Fruit fly (Drosophila melanogaster) whole organism, embryonic: ENCODE data around the gene CG42759.

ENCODE experiments used
- CG10209 ChIP-seq: fragments of 200-800 bp; sonication (Bioruptor generic); optimal IDR thresholded peaks from 3 replicates; lab custom pipeline; 2017; ENCODE audit warnings: missing biosample characterization, mild to moderate bottlenecking, missing genetic modification characterization, missing genetic modification reagents
- CG10565 ChIP-seq: fragments of 200-800 bp; sonication (Bioruptor generic); optimal IDR thresholded peaks from 3 replicates; lab custom pipeline; 2016; ENCODE audit warnings: missing biosample characterization, mild to moderate bottlenecking, missing genetic modification characterization
- CG14441 ChIP-seq: fragments of 200-800 bp; sonication (Bioruptor generic); IDR thresholded peaks from 2 replicates; pipeline ENCODE4 v1.3.6; 2022; ENCODE audit warnings: missing biosample characterization, missing genetic modification characterization
- CG17361 ChIP-seq: fragments of 200-800 bp; sonication (Bioruptor generic); IDR thresholded peaks from 3 replicates; pipeline ENCODE4 v1.3.6; 2022; ENCODE audit warnings: missing biosample characterization, missing genetic modification characterization
- CG17829 ChIP-seq: fragments of 200-800 bp; optimal IDR thresholded peaks from 2 replicates; lab custom pipeline; 2019; ENCODE audit warnings: missing biosample characterization, mild to moderate bottlenecking, missing genetic modification characterization, moderate library complexity
- CG1792 ChIP-seq: fragments of 200-800 bp; sonication (Bioruptor generic); optimal IDR thresholded peaks from 2 replicates; lab custom pipeline; 2016; ENCODE audit warnings: missing biosample characterization, missing genetic modification characterization
- CG18262 ChIP-seq: fragments of 200-800 bp; optimal IDR thresholded peaks from 3 replicates; lab custom pipeline; 2019; ENCODE audit warnings: missing biosample characterization, mild to moderate bottlenecking, missing genetic modification characterization, moderate library complexity
- CG18599 ChIP-seq: fragments of 200-800 bp; sonication (Bioruptor generic); optimal IDR thresholded peaks from 3 replicates; lab custom pipeline; 2017; ENCODE audit warnings: missing biosample characterization, missing genetic modification characterization, mild to moderate bottlenecking, moderate library complexity, missing genetic modification reagents
- CG34224 ChIP-seq: fragments of 200-800 bp; sonication (Bioruptor generic); IDR thresholded peaks from 3 replicates; pipeline ENCODE4 v1.3.6; 2022; ENCODE audit warnings: missing biosample characterization, missing genetic modification characterization; ENCODE audit not compliant: partially characterized antibody
- CG42726 ChIP-seq: fragments of 200-800 bp; sonication (Bioruptor generic); IDR thresholded peaks from 2 replicates; pipeline ENCODE4 v1.3.6; 2022; ENCODE audit warnings: missing biosample characterization, missing genetic modification characterization; ENCODE audit not compliant: partially characterized antibody
- CG4282 ChIP-seq: fragments of 200-800 bp; sonication (Bioruptor generic); optimal IDR thresholded peaks from 2 replicates; lab custom pipeline; 2016; ENCODE audit warnings: missing biosample characterization, missing genetic modification characterization
- CG43689 ChIP-seq: fragments of 200-800 bp; sonication (Bioruptor generic); IDR thresholded peaks from 2 replicates; pipeline ENCODE4 v1.3.6; 2022; ENCODE audit warnings: missing biosample characterization, missing genetic modification characterization
- CG4820 ChIP-seq: fragments of 200-800 bp; sonication (Bioruptor generic); optimal IDR thresholded peaks from 3 replicates; lab custom pipeline; 2016; ENCODE audit warnings: missing biosample characterization, missing genetic modification characterization
- CG7987 ChIP-seq: fragments of 200-800 bp; sonication (Bioruptor generic); optimal IDR thresholded peaks from 2 replicates; lab custom pipeline; 2018; ENCODE audit warnings: missing biosample characterization, mild to moderate bottlenecking, missing genetic modification characterization, moderate library complexity
- CG9437 ChIP-seq: fragments of 200-800 bp; sonication (Bioruptor generic); optimal IDR thresholded peaks from 2 replicates; lab custom pipeline; 2018; ENCODE audit warnings: missing biosample characterization, mild to moderate bottlenecking, missing genetic modification characterization
- Camta ChIP-seq: fragments of 200-800 bp; sonication (Bioruptor generic); optimal IDR thresholded peaks from 2 replicates; lab custom pipeline; 2016; ENCODE audit warnings: missing biosample characterization, missing genetic modification characterization
- Chrac-16 ChIP-seq: fragments of 200-800 bp; sonication (Bioruptor generic); optimal IDR thresholded peaks from 3 replicates; lab custom pipeline; 2016; ENCODE audit warnings: missing biosample characterization, missing genetic modification characterization
- CrebB ChIP-seq: fragments of 200-800 bp; sonication (Bioruptor generic); optimal IDR thresholded peaks from 3 replicates; lab custom pipeline; 2018; ENCODE audit warnings: missing biosample characterization, mild to moderate bottlenecking, missing genetic modification characterization
- Dbx ChIP-seq: fragments of 200-800 bp; sonication (Bioruptor generic); IDR thresholded peaks from 3 replicates; pipeline ENCODE4 v1.3.6; 2022; ENCODE audit warnings: missing biosample characterization, missing genetic modification characterization
- Doc3 ChIP-seq: fragments of 200-800 bp; sonication (Bioruptor generic); IDR thresholded peaks from 3 replicates; pipeline ENCODE4 v1.3.6; 2022; ENCODE audit warnings: missing biosample characterization, missing genetic modification characterization; ENCODE audit not compliant: partially characterized antibody
- Dp ChIP-seq: fragments of 200-800 bp; sonication (Bioruptor generic); optimal IDR thresholded peaks from 2 replicates; lab custom pipeline; 2018; ENCODE audit warnings: missing biosample characterization, mild to moderate bottlenecking, missing genetic modification characterization, moderate library complexity
- E2f2 ChIP-seq: fragments of 200-800 bp; sonication (Bioruptor generic); IDR thresholded peaks from 2 replicates; pipeline ENCODE4 v1.3.6; 2022; ENCODE audit warnings: missing biosample characterization, missing genetic modification characterization
- Hr51 ChIP-seq, 2 experiments: fragments of 200-800 bp; sonication (Bioruptor generic); optimal IDR thresholded peaks; 2 replicates in 1 of 2; 3 replicates in 1 of 2; lab custom pipeline; 2016 to 2018; ENCODE audit warnings: missing biosample characterization in 2 of 2, missing genetic modification characterization in 2 of 2, mild to moderate bottlenecking in 1 of 2, moderate library complexity in 1 of 2
- MESR4 ChIP-seq: fragments of 200-800 bp; sonication (Bioruptor generic); optimal IDR thresholded peaks from 2 replicates; lab custom pipeline; 2018; ENCODE audit warnings: missing biosample characterization, mild to moderate bottlenecking, missing genetic modification characterization, moderate library complexity
- NFAT ChIP-seq: fragments of 200-800 bp; sonication (Bioruptor generic); IDR thresholded peaks from 2 replicates; pipeline ENCODE4 v1.3.6; 2022; ENCODE audit warnings: missing biosample characterization, missing genetic modification characterization
- Nf-YB ChIP-seq: fragments of 200-800 bp; sonication (Bioruptor generic); optimal IDR thresholded peaks from 3 replicates; lab custom pipeline; 2019; ENCODE audit warnings: missing biosample characterization, mild to moderate bottlenecking, missing genetic modification characterization, moderate library complexity
- Oli ChIP-seq: fragments of 200-800 bp; sonication (Bioruptor generic); optimal IDR thresholded peaks from 2 replicates; lab custom pipeline; 2018; ENCODE audit warnings: missing biosample characterization, mild to moderate bottlenecking, missing genetic modification characterization, moderate library complexity
- Xbp1 ChIP-seq: fragments of 200-800 bp; sonication (Bioruptor generic); optimal IDR thresholded peaks from 3 replicates; lab custom pipeline; 2016; ENCODE audit warnings: missing biosample characterization, mild to moderate bottlenecking, missing genetic modification characterization
- ara ChIP-seq: fragments of 200-800 bp; sonication (Bioruptor generic); IDR thresholded peaks from 2 replicates; pipeline ENCODE4 v1.3.6; 2022; ENCODE audit warnings: missing biosample characterization, missing genetic modification characterization
- ase ChIP-seq: fragments of 200-800 bp; sonication (Bioruptor generic); IDR thresholded peaks from 3 replicates; pipeline ENCODE4 v1.3.6; 2022; ENCODE audit warnings: missing biosample characterization, missing genetic modification characterization
- az2 ChIP-seq: fragments of 200-800 bp; sonication (Bioruptor generic); optimal IDR thresholded peaks from 3 replicates; lab custom pipeline; 2016; ENCODE audit warnings: missing biosample characterization, missing genetic modification characterization
- crc ChIP-seq: fragments of 200-800 bp; sonication (Bioruptor generic); optimal IDR thresholded peaks from 2 replicates; lab custom pipeline; 2016; ENCODE audit warnings: missing biosample characterization, missing genetic modification characterization
- crol ChIP-seq: fragments of 200-800 bp; sonication (Bioruptor generic); IDR thresholded peaks from 2 replicates; pipeline ENCODE4 v1.3.6; 2022; ENCODE audit warnings: missing biosample characterization, missing genetic modification characterization
- cwo ChIP-seq: fragments of 200-800 bp; sonication (Bioruptor generic); optimal IDR thresholded peaks from 3 replicates; lab custom pipeline; 2017; ENCODE audit warnings: missing biosample characterization, missing genetic modification characterization, mild to moderate bottlenecking, moderate library complexity, missing genetic modification reagents
- da ChIP-seq: fragments of 200-800 bp; sonication (Bioruptor generic); optimal IDR thresholded peaks from 2 replicates; lab custom pipeline; 2016; ENCODE audit warnings: missing biosample characterization, missing genetic modification characterization
- dm ChIP-seq: fragments of 200-800 bp; sonication (Bioruptor generic); optimal IDR thresholded peaks from 3 replicates; lab custom pipeline; 2016; ENCODE audit warnings: missing biosample characterization, missing genetic modification characterization
- dysf ChIP-seq: fragments of 200-800 bp; sonication (Bioruptor generic); IDR thresholded peaks from 3 replicates; pipeline ENCODE4 v1.3.6; 2022; ENCODE audit warnings: missing biosample characterization, missing genetic modification characterization
- gcm2 ChIP-seq: fragments of 200-800 bp; sonication (Bioruptor generic); optimal IDR thresholded peaks from 2 replicates; lab custom pipeline; 2016; ENCODE audit warnings: missing biosample characterization, missing genetic modification characterization
- gsb-n ChIP-seq: fragments of 200-800 bp; sonication (Bioruptor generic); optimal IDR thresholded peaks from 3 replicates; lab custom pipeline; 2018; ENCODE audit warnings: missing biosample characterization, mild to moderate bottlenecking, missing genetic modification characterization
- ham ChIP-seq: fragments of 200-800 bp; sonication (Bioruptor generic); IDR thresholded peaks from 2 replicates; pipeline ENCODE4 v1.3.6; 2022; ENCODE audit warnings: missing biosample characterization, missing genetic modification characterization
- nau ChIP-seq: fragments of 200-800 bp; sonication (Bioruptor generic); optimal IDR thresholded peaks from 3 replicates; lab custom pipeline; 2017; ENCODE audit warnings: missing biosample characterization, mild to moderate bottlenecking, missing genetic modification characterization, missing genetic modification reagents
- org-1 ChIP-seq: fragments of 200-800 bp; sonication (Bioruptor generic); optimal IDR thresholded peaks from 2 replicates; lab custom pipeline; 2017; ENCODE audit warnings: missing biosample characterization, missing genetic modification characterization
- p53 ChIP-seq: fragments of 200-800 bp; sonication (Bioruptor generic); optimal IDR thresholded peaks from 2 replicates; lab custom pipeline; 2016; ENCODE audit warnings: missing biosample characterization, missing genetic modification characterization
- pho ChIP-seq: fragments of 200-800 bp; sonication (Bioruptor generic); optimal IDR thresholded peaks from 2 replicates; lab custom pipeline; 2016; ENCODE audit warnings: missing biosample characterization, missing genetic modification characterization
- psq ChIP-seq: fragments of 200-800 bp; sonication (Bioruptor generic); optimal IDR thresholded peaks from 2 replicates; lab custom pipeline; 2017; ENCODE audit warnings: missing biosample characterization, missing genetic modification characterization
- sd ChIP-seq: fragments of 200-800 bp; sonication (Bioruptor generic); optimal IDR thresholded peaks from 3 replicates; lab custom pipeline; 2018; ENCODE audit warnings: missing biosample characterization, mild to moderate bottlenecking, missing genetic modification characterization, moderate library complexity
- sim ChIP-seq: fragments of 200-800 bp; sonication (Bioruptor generic); IDR thresholded peaks from 2 replicates; pipeline ENCODE4 v1.3.6; 2022; ENCODE audit warnings: missing biosample characterization, missing genetic modification characterization
- slou ChIP-seq: fragments of 200-800 bp; sonication (Bioruptor generic); optimal IDR thresholded peaks from 3 replicates; lab custom pipeline; 2016; ENCODE audit warnings: missing biosample characterization, missing genetic modification characterization
- stc ChIP-seq: fragments of 200-800 bp; sonication (Bioruptor generic); IDR thresholded peaks from 2 replicates; pipeline ENCODE4 v1.3.6; 2022; ENCODE audit warnings: missing biosample characterization, missing genetic modification characterization
- tna ChIP-seq: fragments of 200-800 bp; sonication (Bioruptor generic); IDR thresholded peaks from 2 replicates; pipeline ENCODE4 v1.3.6; 2022; ENCODE audit warnings: missing biosample characterization, missing genetic modification characterization; ENCODE audit not compliant: partially characterized antibody
- trem ChIP-seq: fragments of 200-800 bp; optimal IDR thresholded peaks from 3 replicates; lab custom pipeline; 2019; ENCODE audit warnings: missing biosample characterization, mild to moderate bottlenecking, missing genetic modification characterization, moderate library complexity

The CG42759 gene

DNA sequence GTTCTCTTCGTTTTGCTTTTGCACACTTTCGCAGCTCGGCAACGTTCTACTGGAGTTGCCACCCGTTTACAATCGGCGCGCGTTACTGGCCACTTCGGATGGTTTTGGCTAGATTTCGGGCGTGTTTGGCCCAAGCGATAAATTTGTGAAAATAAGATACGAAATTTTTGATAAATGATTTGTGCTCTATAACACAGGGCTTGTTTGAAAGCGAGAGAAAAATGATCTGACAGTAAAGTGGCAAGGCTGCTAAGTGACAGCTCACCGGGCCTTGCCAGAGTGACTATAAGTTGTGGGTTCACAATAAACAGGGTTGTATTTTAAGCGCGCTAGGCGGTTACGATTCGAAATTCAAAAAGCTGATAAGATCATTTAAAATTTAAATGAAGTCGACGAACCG is 32.9 kb upstream of the CG42759 start, which contains the start of gene Fmr1 (continued):
- TF ChIP-seq NFAT (GFP tag; lab: Robert Waterston, UW) = peak; percentile 46; the same call in 1 of the 2 replicates
- no peak for TF ChIP-seq sim (GFP tag; lab: Robert Waterston, UW)
- TF ChIP-seq CG42726 (GFP tag; lab: Robert Waterston, UW) = no peak
- TF ChIP-seq MESR4 (GFP tag; lab: Kevin White, UChicago) = peak; percentile 24
- peak; percentile 41 for TF ChIP-seq gsb-n (tag; lab: Kevin White, UChicago)
- no peak for TF ChIP-seq CG10565 (GFP tag; lab: Kevin White, UChicago)
- peak; percentile 26 for TF ChIP-seq az2 (GFP tag; lab: Kevin White, UChicago)
- TF ChIP-seq CG9437 = peak; percentile 19
- TF ChIP-seq Chrac-16 (GFP tag; lab: Kevin White, UChicago) = peak; percentile 18
- TF ChIP-seq Hr51 (GFP tag; optimal IDR thresholded peaks at IDR 0.05; lab: Kevin White, UChicago) = peak; percentile 11 to 53
- TF ChIP-seq Camta = peak; percentile 60
- peak; percentile 61 for TF ChIP-seq CG17829 (tag; lab: Kevin White, UChicago)
- TF ChIP-seq org-1 (GFP tag; lab: Kevin White, UChicago) = no peak
- no peak for TF ChIP-seq gcm2
- TF ChIP-seq CG34224 (GFP tag; lab: Robert Waterston, UW) = no peak
- TF ChIP-seq ara (GFP tag; lab: Robert Waterston, UW) = no peak
- TF ChIP-seq pho (GFP tag; lab: Kevin White, UChicago) = peak; percentile 42
- TF ChIP-seq Oli (tag; lab: Kevin White, UChicago) = peak; percentile 37
- TF ChIP-seq dysf (GFP tag; lab: Robert Waterston, UW) = peak; percentile 57
- peak; percentile 37; the same call in 1 of the 3 replicates for TF ChIP-seq Dbx
- TF ChIP-seq da = peak; percentile 45
- TF ChIP-seq cwo (GFP tag; lab: Kevin White, UChicago) = no peak
- no peak for TF ChIP-seq CG43689 (GFP tag; lab: Robert Waterston, UW)
- TF ChIP-seq tna (GFP tag; lab: Robert Waterston, UW) = no peak
- TF ChIP-seq crol = no peak
- TF ChIP-seq CG1792 = peak; percentile 52
- no peak for TF ChIP-seq nau (GFP tag; lab: Kevin White, UChicago)
- TF ChIP-seq CG4820 (GFP tag; lab: Kevin White, UChicago) = peak; percentile 25
- TF ChIP-seq CG18599 (GFP tag; lab: Kevin White, UChicago) = no peak
- peak; percentile 61 for TF ChIP-seq dm (GFP tag; lab: Kevin White, UChicago)
- TF ChIP-seq Dp = peak; percentile 99
- peak; percentile 47; the same call in 1 of the 2 replicates for TF ChIP-seq CG14441 (GFP tag; lab: Robert Waterston, UW)
- TF ChIP-seq E2f2 (GFP tag; lab: Robert Waterston, UW) = peak; percentile 98
- TF ChIP-seq Xbp1 = peak; percentile 63
- TF ChIP-seq CG4282 (GFP tag; lab: Kevin White, UChicago) = peak; percentile 32
- no peak for TF ChIP-seq ham (GFP tag; lab: Robert Waterston, UW)
- peak; percentile 39 for TF ChIP-seq p53 (GFP tag; lab: Kevin White, UChicago)
- no peak for TF ChIP-seq ase
- peak; percentile 17 for TF ChIP-seq CG18262 (tag; lab: Kevin White, UChicago)
- peak; percentile 28 for TF ChIP-seq CG10209 (GFP tag; lab: Kevin White, UChicago)
- TF ChIP-seq Nf-YB = no peak
- peak; percentile 52 for TF ChIP-seq CG7987 (GFP tag; lab: Kevin White, UChicago)
- no peak for TF ChIP-seq CrebB (tag; lab: Kevin White, UChicago)
- peak; percentile 89 for TF ChIP-seq trem (tag; lab: Kevin White, UChicago)
- TF ChIP-seq psq (GFP tag; lab: Kevin White, UChicago) = peak; percentile 97
- TF ChIP-seq stc (GFP tag; lab: Robert Waterston, UW) = no peak
- no peak for TF ChIP-seq Doc3
- TF ChIP-seq crc (GFP tag; lab: Kevin White, UChicago) = peak; percentile 33
- TF ChIP-seq slou = no peak
- TF ChIP-seq sd (tag; lab: Kevin White, UChicago) = no peak
- peak; percentile 61 for TF ChIP-seq CG17361
